Worm (Caenorhabditis elegans) whole organism, L3 larva: ENCODE measurements around the gene srbc-41.

Experiments used
- R02D3.7 ChIP-seq: fragments of 150-350 bp; optimal IDR thresholded peaks from 2 replicates; lab custom pipeline; 2014; ENCODE audit warnings: missing biosample characterization, missing genetic modification characterization
- ceh-82 ChIP-seq: fragments of 150-350 bp; optimal IDR thresholded peaks from 2 replicates; lab custom pipeline; 2014; ENCODE audit warnings: missing biosample characterization, missing genetic modification characterization
- ceh-9 ChIP-seq: sonication (generic microtip); optimal IDR thresholded peaks from 2 replicates; lab custom pipeline; 2018; ENCODE audit warnings: missing biosample characterization, missing genetic modification characterization
- fos-1 ChIP-seq: fragments of 150-350 bp; optimal IDR thresholded peaks from 2 replicates; lab custom pipeline; 2014; ENCODE audit warnings: missing biosample characterization, missing genetic modification characterization
- mdl-1 ChIP-seq: fragments of 150-350 bp; optimal IDR thresholded peaks from 2 replicates; lab custom pipeline; 2014; ENCODE audit warnings: missing biosample characterization, missing genetic modification characterization
- nhr-237 ChIP-seq: fragments of 150-350 bp; optimal IDR thresholded peaks from 2 replicates; lab custom pipeline; 2014; ENCODE audit warnings: missing biosample characterization, missing genetic modification characterization
- nhr-25 ChIP-seq: sonication (generic microtip); optimal IDR thresholded peaks from 2 replicates; lab custom pipeline; 2017; ENCODE audit warnings: missing biosample characterization, missing genetic modification characterization
- nhr-67 ChIP-seq: fragments of 150-350 bp; optimal IDR thresholded peaks from 2 replicates; lab custom pipeline; 2014; ENCODE audit warnings: missing biosample characterization, missing genetic modification characterization
- nhr-76 ChIP-seq: fragments of 150-350 bp; sonication (generic microtip); optimal IDR thresholded peaks from 5 replicates; lab custom pipeline; 2014; ENCODE audit warnings: missing biosample characterization, missing genetic modification characterization
- pqm-1 ChIP-seq: fragments of 150-350 bp; optimal IDR thresholded peaks from 2 replicates; lab custom pipeline; 2017; ENCODE audit warnings: missing biosample characterization, missing genetic modification characterization, inconsistent platforms
- skn-1 ChIP-seq: fragments of 150-350 bp; optimal IDR thresholded peaks from 2 replicates; lab custom pipeline; 2014; ENCODE audit warnings: missing biosample characterization, missing genetic modification characterization
- snpc-4 ChIP-seq: fragments of 150-350 bp; optimal IDR thresholded peaks from 2 replicates; lab custom pipeline; 2014; ENCODE audit warnings: missing biosample characterization, missing genetic modification characterization
- unc-39 ChIP-seq: sonication (generic microtip); optimal IDR thresholded peaks from 4 replicates; lab custom pipeline; 2017; ENCODE audit warnings: missing biosample characterization, missing genetic modification characterization
- ztf-4 ChIP-seq: fragments of 150-350 bp; optimal IDR thresholded peaks from 2 replicates; lab custom pipeline; 2014; ENCODE audit warnings: missing biosample characterization, missing genetic modification characterization

DNA sequence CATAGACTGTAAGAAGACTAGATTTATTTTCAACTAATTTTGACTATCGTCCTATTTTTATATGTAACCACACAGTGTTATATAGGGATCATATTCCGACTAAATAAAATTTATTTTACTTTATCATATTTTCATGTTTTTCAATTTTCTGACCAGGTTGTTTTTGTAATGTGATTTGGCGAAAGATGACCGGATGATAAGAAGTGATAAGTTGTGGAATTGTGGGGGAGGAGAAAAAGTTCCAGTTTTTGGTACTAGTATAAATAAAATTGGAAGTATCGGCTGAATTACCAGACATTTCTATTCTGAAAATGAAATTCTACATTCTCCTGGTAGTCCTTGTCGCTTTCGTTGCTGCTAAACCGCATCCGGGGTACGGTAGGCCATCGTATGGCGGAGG is 29.2 kb downstream of the srbc-41 start, which contains the start of gene F16B4.7:
- TF ChIP-seq nhr-237 (tag; lab: Kevin White, UChicago) (no peak), nhr-76 (tag; lab: Kevin White, UChicago) (no peak), fos-1 (tag; lab: Kevin White, UChicago) (no peak), ztf-4 (tag; lab: Kevin White, UChicago) (no peak), R02D3.7 (tag; lab: Kevin White, UChicago) (no peak), unc-39 (tag; lab: Kevin White, UChicago) (no peak), nhr-25 (tag; lab: Kevin White, UChicago) (no peak), ceh-9 (tag; lab: Kevin White, UChicago) (no peak), skn-1 (no peak), nhr-67 (tag; lab: Kevin White, UChicago) (no peak), pqm-1 (no peak), mdl-1 (tag; lab: Kevin White, UChicago) (no peak), ceh-82 (tag; lab: Kevin White, UChicago) (no peak), snpc-4 (no peak)
